Worm (Caenorhabditis elegans): ENCODE measurements around the gene clec-197.

clec-197 gene

DNA sequence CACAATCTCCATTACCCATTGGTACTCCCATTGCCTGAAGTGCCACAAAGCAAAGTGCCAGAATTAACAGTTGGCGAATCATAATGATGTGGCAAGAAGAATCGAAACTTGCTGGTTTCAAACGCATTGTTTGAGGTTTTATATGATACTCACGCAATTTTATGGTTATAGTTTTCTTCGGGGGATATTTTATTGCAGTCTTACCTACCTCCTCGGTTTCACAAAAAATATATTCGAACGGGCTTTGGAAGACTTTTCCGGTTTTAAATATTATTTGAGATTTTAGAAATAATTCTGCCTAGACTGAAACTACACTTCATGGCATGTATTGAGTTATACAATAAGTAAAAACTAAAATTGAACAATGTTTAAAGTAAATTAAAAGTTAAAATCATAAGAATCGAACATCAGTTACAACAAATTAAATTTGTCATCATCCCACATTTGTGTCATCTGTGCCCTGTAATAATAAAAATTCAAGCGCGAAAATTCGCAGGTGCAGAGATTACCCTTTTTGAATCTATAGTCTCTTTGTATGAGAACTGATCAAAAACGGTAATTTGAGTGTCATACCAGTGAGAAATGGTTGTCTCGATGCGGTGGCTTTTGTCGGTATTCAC lies at the start of gene clec-197, which contains the start of gene clec-198:
TSS of gene clec-197 (minus strand) at position 101 of the 620 bp plus-strand sequence.
TSS of gene clec-198 (plus strand) at position 570 of the 620 bp plus-strand sequence.
- TF ChIP-seq unc-62 (GFP tag; optimal IDR thresholded peaks at IDR 0.05) = no peak
- TF ChIP-seq drap-1 (GFP tag; optimal IDR thresholded peaks at IDR 0.05) = no peak
- TF ChIP-seq hlh-1 (tag; optimal IDR thresholded peaks at IDR 0.05) = no peak
- no peak for TF ChIP-seq nhr-237 (tag; optimal IDR thresholded peaks at IDR 0.05)
- no peak for TF ChIP-seq mab-5 (tag; optimal IDR thresholded peaks at IDR 0.05)

- TF ChIP-seq drap-1 (GFP tag; optimal IDR thresholded peaks at IDR 0.05) (no peak), lin-13 (tag; optimal IDR thresholded peaks at IDR 0.05) (no peak), unc-120 (tag; optimal IDR thresholded peaks at IDR 0.05; ENCODE audit: poor library complexity, severe bottlenecking) (no peak), flh-1 (GFP tag; optimal IDR thresholded peaks at IDR 0.05) (no peak), lsy-2 (tag; optimal IDR thresholded peaks at IDR 0.05) (no peak), mab-5 (tag; optimal IDR thresholded peaks at IDR 0.05) (no peak), M03D4.4 (tag; optimal IDR thresholded peaks at IDR 0.05) (no peak)
These were observed 49.4 kb upstream of the clec-197 start, which contains the start of gene sru-15 for ce11 chrIV:17395910-17396309. Gene sru-15, plus strand, starts transcription at chrIV:17396210.

ce11 chrIV:17387442-17387967 lies 41.0 kb upstream of the clec-197 start, which contains the start of gene T02D1.8:
Gene T02D1.8, minus strand, starts transcription at chrIV:17387492.
- TF ChIP-seq mls-2 (tag; optimal IDR thresholded peaks at IDR 0.05) (no peak), ceh-83 (GFP tag; optimal IDR thresholded peaks at IDR 0.05) (no peak), hlh-1 (tag; optimal IDR thresholded peaks at IDR 0.05) (peak; percentile 25), nhr-76 (tag; optimal IDR thresholded peaks at IDR 0.05) (no peak), elt-1 (tag; optimal IDR thresholded peaks at IDR 0.05; ENCODE audit: borderline replicate concordance, insufficient read depth) (no peak)

ce11 chrIV:17383046-17383445 lies 36.5 kb upstream of the clec-197 start, which contains the start of gene C30H6.12:
Gene C30H6.12, plus strand, starts transcription at chrIV:17383346.
- TF ChIP-seq elt-1 (tag; optimal IDR thresholded peaks at IDR 0.05; ENCODE audit: borderline replicate concordance, insufficient read depth) = no peak
- no peak for TF ChIP-seq cnd-1 (tag; optimal IDR thresholded peaks at IDR 0.05)
- no peak for TF ChIP-seq elt-3 (tag; optimal IDR thresholded peaks at IDR 0.05)
- TF ChIP-seq lin-13 (tag; optimal IDR thresholded peaks at IDR 0.05) = no peak
- no peak for TF ChIP-seq unc-39 (tag; optimal IDR thresholded peaks at IDR 0.05)
- no peak for TF ChIP-seq flh-1 (GFP tag; optimal IDR thresholded peaks at IDR 0.05)
- TF ChIP-seq unc-120 (tag; optimal IDR thresholded peaks at IDR 0.05; ENCODE audit: poor library complexity, severe bottlenecking) = no peak
- no peak for TF ChIP-seq nhr-76 (tag; optimal IDR thresholded peaks at IDR 0.05)
- no peak for TF ChIP-seq ceh-39 (tag; optimal IDR thresholded peaks at IDR 0.05)
- no peak for TF ChIP-seq ceh-83 (GFP tag; optimal IDR thresholded peaks at IDR 0.05)
- no peak for TF ChIP-seq unc-62 (GFP tag; optimal IDR thresholded peaks at IDR 0.05)
- TF ChIP-seq ham-2 (GFP tag; optimal IDR thresholded peaks at IDR 0.05) = no peak
- no peak for TF ChIP-seq nhr-237 (tag; optimal IDR thresholded peaks at IDR 0.05)
- no peak for TF ChIP-seq nhr-28 (tag; optimal IDR thresholded peaks at IDR 0.05)
- no peak for TF ChIP-seq lsy-2 (tag; optimal IDR thresholded peaks at IDR 0.05)
- TF ChIP-seq nhr-2 (tag; optimal IDR thresholded peaks at IDR 0.05) = no peak

- no peak for TF ChIP-seq elt-3 (tag; optimal IDR thresholded peaks at IDR 0.05)
- no peak for TF ChIP-seq lin-13 (tag; optimal IDR thresholded peaks at IDR 0.05)
- no peak for TF ChIP-seq lin-32 (GFP tag; optimal IDR thresholded peaks at IDR 0.05)
- TF ChIP-seq nhr-28 (tag; optimal IDR thresholded peaks at IDR 0.05) = no peak
- TF ChIP-seq cnd-1 (tag; optimal IDR thresholded peaks at IDR 0.05) = no peak
- TF ChIP-seq flh-1 (GFP tag; optimal IDR thresholded peaks at IDR 0.05) = no peak
- no peak for TF ChIP-seq zip-8 (tag; optimal IDR thresholded peaks at IDR 0.05)
- TF ChIP-seq mls-2 (tag; optimal IDR thresholded peaks at IDR 0.05) = no peak
- TF ChIP-seq mep-1 (tag; optimal IDR thresholded peaks at IDR 0.05) = no peak
- TF ChIP-seq ceh-43 (GFP tag; optimal IDR thresholded peaks at IDR 0.05) = no peak
- no peak for TF ChIP-seq blmp-1 (tag; optimal IDR thresholded peaks at IDR 0.05)
- no peak for TF ChIP-seq ham-2 (GFP tag; optimal IDR thresholded peaks at IDR 0.05)
- TF ChIP-seq nhr-237 (tag; optimal IDR thresholded peaks at IDR 0.05) = no peak
- no peak for TF ChIP-seq pha-4 (tag; optimal IDR thresholded peaks at IDR 0.05)
- no peak for TF ChIP-seq lsy-2 (tag; optimal IDR thresholded peaks at IDR 0.05)
- TF ChIP-seq hlh-1 (tag; optimal IDR thresholded peaks at IDR 0.05) = no peak
- no peak for TF ChIP-seq unc-120 (tag; optimal IDR thresholded peaks at IDR 0.05; ENCODE audit: poor library complexity, severe bottlenecking)
These were observed 35.5 kb upstream of the clec-197 start, which contains the start of gene C30H6.8 for ce11 chrIV:17382029-17382428. Gene C30H6.8, plus strand, starts transcription at chrIV:17382329.
